Worm (Caenorhabditis elegans) whole organism, L1 larva: ENCODE data around the gene M163.5.

Experiments used
- ceh-82 ChIP-seq, 3 experiments: fragments of 150-350 bp in 1 of 3; sonication (generic microtip) in 2 of 3; optimal IDR thresholded peaks; 2 replicates each; lab custom pipeline; 2014 to 2017; ENCODE audit warnings: missing biosample characterization in 3 of 3, missing genetic modification characterization in 3 of 3
- dpl-1 ChIP-seq, 3 experiments: fragments of 150-350 bp in 2 of 3; sonication (generic microtip) in 1 of 3; optimal IDR thresholded peaks; 2 replicates each; lab custom pipeline; 2014 to 2017; ENCODE audit warnings: missing biosample characterization in 3 of 3, missing genetic modification characterization in 3 of 3, missing genetic modification reagents in 3 of 3
- egl-27 ChIP-seq, 2 experiments: fragments of 150-350 bp in 1 of 2; sonication (generic microtip); optimal IDR thresholded peaks; 3 replicates each; lab custom pipeline; 2017 to 2018; ENCODE audit warnings: missing biosample characterization in 2 of 2, missing genetic modification characterization in 2 of 2, missing genetic modification reagents in 2 of 2
- elt-2 ChIP-seq: sonication (generic microtip); optimal IDR thresholded peaks from 2 replicates; lab custom pipeline; 2016; ENCODE audit warnings: missing genetic modification characterization, mild to moderate bottlenecking, inconsistent platforms, missing compliant biosample characterization, missing genetic modification reagents
- fkh-10 ChIP-seq: sonication (generic microtip); optimal IDR thresholded peaks from 2 replicates; lab custom pipeline; 2017; ENCODE audit warnings: missing biosample characterization, missing genetic modification reagents, missing genetic modification characterization
- jun-1 ChIP-seq: fragments of 150-350 bp; optimal IDR thresholded peaks from 2 replicates; lab custom pipeline; 2014; ENCODE audit warnings: missing biosample characterization, missing genetic modification reagents, missing genetic modification characterization
- lsy-2 ChIP-seq, 2 experiments: fragments of 150-350 bp; optimal IDR thresholded peaks; 2 replicates each; lab custom pipeline; 2014; ENCODE audit warnings: missing biosample characterization in 2 of 2, missing genetic modification characterization in 2 of 2
- mep-1 ChIP-seq: fragments of 150-350 bp; optimal IDR thresholded peaks from 2 replicates; lab custom pipeline; 2014; ENCODE audit warnings: missing biosample characterization, missing genetic modification characterization
- nhr-11 ChIP-seq: fragments of 150-350 bp; optimal IDR thresholded peaks from 2 replicates; lab custom pipeline; 2014; ENCODE audit warnings: missing biosample characterization, missing genetic modification characterization
- nhr-28 ChIP-seq: fragments of 150-350 bp; optimal IDR thresholded peaks from 2 replicates; lab custom pipeline; 2014; ENCODE audit warnings: missing biosample characterization, missing genetic modification characterization
- nhr-76 ChIP-seq: sonication (generic microtip); optimal IDR thresholded peaks from 2 replicates; lab custom pipeline; 2017; ENCODE audit warnings: missing biosample characterization, missing genetic modification characterization
- nhr-77 ChIP-seq: fragments of 150-350 bp; optimal IDR thresholded peaks from 2 replicates; lab custom pipeline; 2014; ENCODE audit warnings: missing biosample characterization, missing genetic modification characterization
- pqm-1 ChIP-seq: sonication (generic microtip); optimal IDR thresholded peaks from 3 replicates; lab custom pipeline; 2017; ENCODE audit warnings: missing biosample characterization, missing genetic modification characterization

ce11 chrX:14453735-14454134 is 20.1 kb upstream of the M163.5 start, which contains the start of gene F23D12.7:
- TF ChIP-seq elt-2, result no peak
- no peak for TF ChIP-seq ceh-82 (tag; optimal IDR thresholded peaks at IDR 0.05; lab: Kevin White, UChicago)
- no peak for TF ChIP-seq pqm-1 (tag; lab: Kevin White, UChicago)
- TF ChIP-seq nhr-28 (tag; lab: Kevin White, UChicago), result no peak
- no peak for TF ChIP-seq fkh-10 (GFP tag; lab: Kevin White, UChicago)
- TF ChIP-seq mep-1, result no peak
- TF ChIP-seq nhr-77 (tag; lab: Kevin White, UChicago), result no peak
- TF ChIP-seq nhr-11 (tag; lab: Kevin White, UChicago), result no peak
- no peak for TF ChIP-seq nhr-76 (tag; lab: Kevin White, UChicago)
- TF ChIP-seq egl-27 (tag; optimal IDR thresholded peaks at IDR 0.05; lab: Kevin White, UChicago), result no peak
- TF ChIP-seq jun-1 (tag; lab: Kevin White, UChicago), result no peak
- no peak for TF ChIP-seq lsy-2 (tag; optimal IDR thresholded peaks at IDR 0.05; lab: Kevin White, UChicago)
- TF ChIP-seq dpl-1 (GFP tag; optimal IDR thresholded peaks at IDR 0.05; lab: Kevin White, UChicago), result no peak
